Fruit fly (Drosophila melanogaster) ovary, adult (tissue): ENCODE results near the gene CG14968.

Experiments used
- CG17801 ChIP-seq: fragments of 200-800 bp; optimal IDR thresholded peaks from 2 replicates; lab custom pipeline; 2019; ENCODE audit warnings: missing biosample characterization, mild to moderate bottlenecking, missing genetic modification characterization, moderate library complexity; ENCODE audit not compliant: partially characterized antibody

Gene CG14968

DNA sequence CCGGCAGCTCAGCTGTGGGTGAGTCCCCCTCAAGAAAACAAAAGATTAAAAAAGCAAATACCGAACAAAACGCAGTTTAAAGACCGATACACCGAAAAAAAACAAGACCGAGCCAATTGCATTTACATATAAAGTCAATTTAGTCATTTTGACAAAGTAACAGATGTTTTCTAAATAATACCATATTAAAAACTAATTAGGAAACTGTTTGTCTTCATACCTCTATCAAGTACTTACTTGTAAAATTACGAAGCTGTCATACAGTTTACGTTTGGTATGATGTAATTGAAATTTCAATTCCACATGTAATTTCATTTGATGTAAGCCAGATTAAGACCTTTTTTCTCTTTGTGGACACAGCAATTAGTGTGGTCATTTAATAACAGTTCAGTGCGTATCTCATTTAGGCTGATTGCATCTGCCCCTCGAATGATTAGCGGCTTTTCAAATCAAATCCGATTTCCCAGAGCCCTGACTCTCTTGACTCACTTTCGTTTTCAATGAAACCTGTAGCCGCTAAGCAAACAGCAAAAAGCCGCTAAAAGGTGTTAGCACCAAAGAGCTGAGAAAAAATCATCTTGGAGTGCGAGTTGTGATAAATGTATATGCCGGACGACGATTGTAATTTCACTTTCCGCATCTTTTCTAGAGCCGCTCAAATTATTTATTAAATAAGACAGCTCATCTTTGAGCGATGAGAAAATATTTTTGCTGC, 28.3 kb downstream of the CG14968 start:
- TF ChIP-seq CG17801 (GFP tag; lab: Kevin White, UChicago): no peak

DNA sequence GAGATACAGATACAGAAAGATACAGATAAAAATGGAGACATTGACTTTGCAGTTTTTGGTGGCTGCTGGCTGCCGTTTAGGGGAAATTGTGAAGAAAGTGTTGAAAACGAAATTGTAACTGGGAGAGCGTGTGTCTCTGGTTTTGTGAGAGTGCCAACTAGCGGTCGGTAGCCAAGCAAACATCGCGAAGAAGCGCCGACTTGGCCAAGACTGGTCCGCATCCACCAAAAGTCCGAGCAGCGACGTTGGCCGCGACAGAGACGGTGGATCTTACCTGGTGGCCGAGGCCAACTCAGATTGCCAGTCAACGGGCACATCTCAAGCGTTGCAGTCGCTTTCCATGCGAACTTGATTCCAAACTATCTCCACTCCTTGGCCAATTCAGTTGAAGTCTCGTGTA, 32.2 kb downstream of the CG14968 start, which contains the start of gene CG14960:
Gene CG14960, plus strand, starts transcription at position 301 of the 400 bp plus-strand sequence.
- TF ChIP-seq CG17801 (GFP tag; lab: Kevin White, UChicago): no peak

DNA sequence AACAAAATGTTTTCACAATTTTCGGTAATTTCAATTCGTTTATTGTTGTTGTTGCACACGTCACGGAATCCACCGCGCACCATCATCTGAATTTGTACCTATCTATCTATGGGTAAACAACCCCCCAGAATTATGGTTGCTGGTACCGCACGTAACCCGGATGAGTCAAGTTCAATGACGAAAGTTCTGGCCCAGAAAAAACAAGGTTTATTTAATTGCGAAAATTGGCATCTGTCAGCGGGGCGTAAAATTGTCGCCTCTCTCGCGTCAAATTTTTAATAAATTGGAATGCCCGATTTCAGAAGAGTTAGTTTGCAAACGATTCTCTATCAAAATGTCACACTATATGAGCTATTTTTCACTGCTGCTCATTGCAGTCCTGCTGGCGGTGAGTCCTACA, 34.8 kb downstream of the CG14968 start, which contains the start of gene CG34265:
Gene CG34265, plus strand, starts transcription at position 301 of the 400 bp plus-strand sequence.
- TF ChIP-seq CG17801 (GFP tag; lab: Kevin White, UChicago): no peak

DNA sequence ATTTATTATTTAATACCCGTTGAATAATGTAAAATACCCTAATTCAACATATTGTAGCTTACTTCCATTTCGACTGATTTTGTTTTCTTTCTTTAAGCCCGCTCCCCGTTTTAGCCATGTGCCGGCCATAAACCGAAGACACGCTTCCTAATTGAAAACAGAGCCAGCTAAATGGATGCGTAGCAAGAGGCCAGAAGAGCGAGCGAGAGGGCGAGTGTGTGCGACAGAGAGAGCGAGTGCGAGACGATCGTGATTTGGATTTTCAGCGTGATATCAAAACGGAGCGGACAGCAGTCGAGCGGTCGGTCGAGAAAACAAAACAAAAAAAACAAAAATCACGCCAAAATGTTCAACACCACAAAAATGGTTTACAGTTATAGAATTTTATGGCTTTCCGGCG, 36.6 kb downstream of the CG14968 start:
- no peak for TF ChIP-seq CG17801 (GFP tag; lab: Kevin White, UChicago)

DNA sequence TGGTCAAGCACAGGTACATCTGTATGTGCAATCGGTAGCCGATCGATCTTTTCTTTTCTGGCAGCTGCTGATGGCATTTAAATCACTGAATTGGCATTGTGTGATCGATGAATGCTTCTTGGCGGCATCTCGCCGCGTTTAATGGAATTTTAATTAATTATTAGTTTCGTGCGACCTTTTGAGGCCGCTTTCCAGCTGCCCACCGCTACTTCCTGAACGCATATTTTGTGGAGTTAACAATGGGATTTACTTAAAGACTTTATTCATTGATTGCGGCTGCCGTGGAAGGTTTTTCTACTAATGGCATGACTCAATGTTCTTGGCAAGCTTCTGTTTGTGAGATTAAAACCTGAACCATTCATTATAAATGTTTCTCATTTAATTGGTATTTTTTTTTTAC, 41.3 kb downstream of the CG14968 start:
- no peak for TF ChIP-seq CG17801 (GFP tag; lab: Kevin White, UChicago)

DNA sequence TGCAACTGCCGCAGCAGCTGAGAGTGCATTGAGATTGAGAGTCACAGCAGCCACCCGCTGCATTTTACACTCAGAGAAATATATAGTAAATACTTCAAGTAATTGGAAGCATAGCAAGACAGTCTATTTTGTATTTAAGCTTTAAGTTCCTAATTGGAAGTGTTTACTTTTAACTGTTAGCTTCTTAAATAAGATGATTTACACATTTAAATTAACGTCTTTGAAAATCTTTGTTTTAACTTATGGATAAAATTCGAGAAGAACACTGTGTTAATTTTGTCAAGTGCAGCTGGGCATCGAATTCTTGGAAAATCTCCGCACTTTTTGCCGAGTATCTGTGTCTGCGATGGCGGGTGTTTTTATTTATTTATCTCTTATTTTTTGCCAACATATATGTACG, 43.2 kb downstream of the CG14968 start:
- no peak for TF ChIP-seq CG17801 (GFP tag; lab: Kevin White, UChicago)

DNA sequence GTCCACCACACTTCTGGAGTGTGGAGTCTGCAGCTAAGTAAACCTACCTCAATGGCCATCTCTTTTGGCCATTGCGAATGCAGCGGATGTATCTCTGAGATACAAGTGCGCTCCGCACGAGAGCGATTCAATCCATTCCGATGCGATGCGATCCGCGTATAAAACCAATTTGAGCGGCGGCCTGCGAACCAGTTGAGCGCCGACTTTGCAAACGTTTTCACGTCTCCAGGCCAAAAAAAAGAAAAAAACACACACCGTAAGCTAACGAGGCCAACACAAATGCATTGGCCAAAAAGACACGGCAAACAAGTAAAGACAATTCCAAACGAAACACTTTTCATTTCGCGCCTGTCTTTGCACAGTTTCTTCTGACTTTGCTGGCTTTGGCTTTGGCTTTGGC, 45.2 kb downstream of the CG14968 start, which contains the start of gene ckd:
Gene ckd, plus strand, starts transcription at position 189 of the 400 bp plus-strand sequence.
- no peak for TF ChIP-seq CG17801 (GFP tag; lab: Kevin White, UChicago)

DNA sequence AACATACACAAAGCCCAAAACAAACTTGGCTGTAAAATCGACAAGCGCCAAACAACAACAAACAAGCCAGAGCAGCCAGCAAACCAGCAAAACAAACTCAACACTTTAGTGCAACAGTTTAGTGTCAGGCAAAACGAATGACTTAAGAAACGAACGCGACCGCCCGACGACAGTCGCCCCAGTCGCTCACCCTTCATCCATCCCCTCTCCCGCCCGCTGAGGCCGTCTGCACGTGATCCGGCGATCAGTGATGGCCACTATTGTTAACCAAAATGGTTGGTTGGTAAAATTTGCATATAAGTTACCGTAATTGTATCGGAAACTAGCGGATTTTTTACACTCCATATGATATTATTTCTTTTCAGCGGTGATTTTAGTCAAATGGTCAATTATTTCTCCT, 49.3 kb downstream of the CG14968 start:
- TF ChIP-seq CG17801 (GFP tag; lab: Kevin White, UChicago): no peak

DNA sequence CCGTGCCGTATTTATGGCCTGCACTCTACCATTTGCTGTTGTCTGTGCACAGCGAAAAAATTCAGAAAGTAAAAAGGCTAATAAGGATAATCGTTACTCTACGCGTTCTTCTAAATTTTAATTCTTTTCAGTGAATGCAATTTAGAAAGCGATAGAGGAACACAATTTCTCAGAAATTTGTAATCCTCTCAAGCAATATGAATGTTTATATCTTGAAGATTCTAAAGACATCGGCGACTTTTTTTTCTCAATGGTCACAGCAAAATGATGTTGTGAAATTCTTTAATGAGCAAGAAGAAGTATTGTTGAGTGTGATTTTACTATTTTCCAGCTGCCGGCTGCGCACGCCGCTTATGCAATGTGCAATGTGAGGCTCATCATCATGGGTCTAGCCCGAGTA, 50.0 kb downstream of the CG14968 start:
- no peak for TF ChIP-seq CG17801 (GFP tag; lab: Kevin White, UChicago)

DNA sequence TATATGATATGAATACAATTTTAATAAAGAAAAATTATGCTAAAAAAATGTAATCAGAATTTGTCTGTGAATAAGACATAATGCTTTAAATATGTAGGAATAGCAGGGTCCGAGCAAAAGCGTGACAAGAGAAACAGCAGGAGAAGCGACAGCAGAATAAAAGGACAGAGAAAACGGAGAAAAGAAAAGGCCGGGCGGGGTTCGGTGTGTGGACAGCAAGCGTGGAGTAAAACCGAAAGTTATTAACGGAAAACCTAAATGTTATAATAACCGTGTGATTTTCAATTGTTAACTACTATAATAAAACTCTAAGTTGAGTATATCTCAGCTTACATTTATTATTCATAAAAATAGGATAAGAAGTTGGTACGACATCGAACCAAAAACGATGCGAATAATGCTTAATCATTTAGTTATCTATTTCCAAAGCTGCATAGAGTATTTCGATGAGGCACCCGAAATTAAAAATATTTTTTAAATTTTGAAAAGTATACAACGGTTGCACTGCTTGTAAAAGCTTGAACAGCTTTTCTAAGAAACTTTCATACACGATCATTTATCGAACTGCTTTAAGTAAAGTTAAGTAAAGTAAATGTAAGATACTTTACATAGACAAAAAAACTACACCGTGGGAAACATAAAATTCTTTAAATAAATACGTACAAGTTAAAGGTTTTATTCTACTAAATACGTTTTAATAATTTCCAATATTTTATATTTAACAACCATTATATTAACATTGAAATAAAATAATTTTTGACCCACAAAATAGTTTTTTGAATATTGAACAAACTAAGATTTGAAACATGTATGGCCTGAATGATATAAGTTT, 51.0 kb downstream of the CG14968 start:
- TF ChIP-seq CG17801 (GFP tag; lab: Kevin White, UChicago): no peak

DNA sequence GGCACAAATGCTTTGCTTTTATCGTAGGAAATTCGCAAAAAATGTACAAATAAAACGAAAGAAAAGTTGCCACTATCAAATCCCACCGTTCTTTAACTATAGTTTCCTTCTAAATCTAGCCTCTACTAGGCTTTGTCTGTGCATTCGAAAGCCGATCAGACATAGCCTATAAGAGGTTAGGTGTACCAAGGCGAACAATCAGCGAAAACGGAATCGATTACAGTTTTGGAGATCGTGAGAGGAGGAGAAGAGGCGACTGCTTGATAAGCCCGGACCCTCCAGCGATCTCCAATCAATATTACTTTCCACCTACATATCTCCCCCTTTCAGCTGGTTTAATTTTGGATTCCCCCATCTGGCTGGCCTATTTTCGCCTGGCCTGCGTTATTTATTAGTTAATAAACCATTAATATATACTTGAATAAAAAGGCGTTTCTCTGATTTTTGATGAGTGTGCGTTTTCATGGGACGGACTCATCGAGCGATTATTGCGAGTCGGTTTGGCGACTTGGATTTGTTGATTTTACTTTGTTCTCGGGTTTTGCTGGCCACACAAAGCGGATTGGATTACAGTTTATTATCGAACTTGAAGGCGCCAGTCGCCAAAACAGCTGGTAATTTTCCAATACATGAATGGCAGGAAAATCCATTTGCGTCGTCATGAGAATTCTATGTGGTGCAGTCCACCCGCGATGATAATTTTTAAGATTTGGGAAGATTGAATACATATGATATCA, 51.8 kb downstream of the CG14968 start:
- TF ChIP-seq CG17801 (GFP tag; lab: Kevin White, UChicago): no peak

DNA sequence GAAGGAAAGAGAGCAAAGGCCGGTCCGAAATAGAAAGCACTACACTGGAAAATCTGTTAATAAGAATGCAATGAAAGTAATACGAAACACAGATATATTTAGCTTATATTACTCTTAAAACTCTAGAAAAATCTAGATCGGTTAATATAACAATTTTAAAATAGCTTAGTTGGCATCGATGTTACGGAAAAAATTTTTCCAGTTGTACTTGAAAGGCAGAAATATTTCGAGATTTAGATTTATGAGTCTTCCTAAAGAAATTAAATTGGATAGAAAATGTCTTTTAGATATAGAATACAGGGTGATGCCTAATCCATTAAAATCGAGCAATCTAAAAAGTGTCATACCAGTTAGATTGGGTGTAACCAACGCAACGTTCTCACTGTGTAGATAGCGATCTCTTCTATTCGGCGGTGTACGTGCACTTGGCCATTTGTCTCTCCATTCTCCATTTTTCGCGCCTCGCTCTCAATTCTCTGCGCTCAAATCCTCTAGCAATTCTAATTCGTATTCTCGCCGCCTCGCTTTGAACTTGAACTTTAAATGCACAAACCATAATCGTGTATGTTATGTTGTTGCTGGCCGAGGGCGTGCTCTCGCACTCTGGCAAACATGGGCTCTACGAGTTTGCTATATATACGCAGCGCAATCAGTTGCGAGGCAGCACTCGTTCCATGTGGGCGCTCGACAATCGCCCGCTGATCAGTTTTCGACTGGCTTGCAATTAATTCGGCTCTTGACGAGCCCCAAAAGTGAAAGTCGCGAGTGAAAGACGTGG, 52.7 kb downstream of the CG14968 start:
- peak; percentile 92 for TF ChIP-seq CG17801 (GFP tag; lab: Kevin White, UChicago)

DNA sequence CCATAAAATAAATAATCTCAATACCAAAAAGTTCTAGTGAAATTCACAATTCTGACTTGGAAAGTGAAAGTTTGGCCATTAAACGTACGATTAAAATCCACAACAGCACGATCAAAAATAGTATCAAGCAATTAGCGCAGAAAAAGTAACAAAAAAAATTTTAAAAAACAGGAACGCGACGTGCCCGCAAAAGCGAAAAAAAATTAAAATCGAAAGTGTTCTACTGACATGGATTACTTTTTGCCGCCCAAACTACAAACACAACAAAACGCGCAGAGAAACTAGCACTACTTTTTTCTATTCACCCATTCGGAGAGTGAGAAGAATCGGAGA, 53.3 kb downstream of the CG14968 start:
- no peak for TF ChIP-seq CG17801 (GFP tag; lab: Kevin White, UChicago)
